Fruit fly (Drosophila melanogaster): ENCODE data around the gene scrt.

Gene scrt

dm6 chr3L:4035499-4035898 is 51.8 kb downstream of the scrt start, which contains the start of gene Gr64f:
TSS of gene Gr64f (plus strand) at chr3L:4035799.
- TF ChIP-seq psq (GFP tag; optimal IDR thresholded peaks at IDR 0.05) (no peak), lola (GFP tag; optimal IDR thresholded peaks at IDR 0.05) (no peak), CrebA (GFP tag; optimal IDR thresholded peaks at IDR 0.05; ENCODE audit: borderline replicate concordance) (no peak), Hr78 (GFP tag; optimal IDR thresholded peaks at IDR 0.05) (no peak), Myc (optimal IDR thresholded peaks at IDR 0.05) (no peak), Hr83 (GFP tag; optimal IDR thresholded peaks at IDR 0.05; ENCODE audit: poor library complexity, severe bottlenecking) (no peak), sage (GFP tag; optimal IDR thresholded peaks at IDR 0.05) (no peak), usp (GFP tag; optimal IDR thresholded peaks at IDR 0.05) (no peak), CG32264 (GFP tag; optimal IDR thresholded peaks at IDR 0.05) (no peak)

dm6 chr3L:4040247-4040925 is 56.7 kb downstream of the scrt start, which contains the start of the genes CG11593 and Rcd5:
TSS of gene CG11593 (minus strand) at chr3L:4040482.
TSS of gene Rcd5 (plus strand) at chr3L:4040529.
- TF ChIP-seq CG32264 (GFP tag; optimal IDR thresholded peaks at IDR 0.05), result no peak
- peak; percentile 60 for TF ChIP-seq dmrt93B (GFP tag; optimal IDR thresholded peaks at IDR 0.05)
- TF ChIP-seq Hr78 (GFP tag; optimal IDR thresholded peaks at IDR 0.05), result no peak
- TF ChIP-seq rgr (GFP tag; optimal IDR thresholded peaks at IDR 0.05), result no peak
- TF ChIP-seq br (GFP tag; optimal IDR thresholded peaks at IDR 0.05), result no peak
- no peak for TF ChIP-seq usp (GFP tag; optimal IDR thresholded peaks at IDR 0.05)
- TF ChIP-seq HLH106 (tag; optimal IDR thresholded peaks at IDR 0.05), result peak; percentile 76
- TF ChIP-seq psq (GFP tag; optimal IDR thresholded peaks at IDR 0.05), result peak; percentile 60
- peak; percentile 52 for TF ChIP-seq Myc (optimal IDR thresholded peaks at IDR 0.05)
- TF ChIP-seq sv (GFP tag; optimal IDR thresholded peaks at IDR 0.05), result peak; percentile 27
- TF ChIP-seq OdsH (GFP tag; optimal IDR thresholded peaks at IDR 0.05), result peak; percentile 34
- TF ChIP-seq CG9705 (GFP tag; optimal IDR thresholded peaks at IDR 0.05), result no peak
